Worm (Caenorhabditis elegans): ENCODE results near the gene Y102A5C.40.
"Not testable (repeated sequence)": the region's sequence is repeated elsewhere in the genome, so short reads cannot be mapped to it uniquely, and the experiment has no call there.

The Y102A5C.40 gene

ce11 chrV:16954766-16955165 lies 32.2 kb downstream of the Y102A5C.40 start, which contains the start of gene srh-206:
srh-206 (minus strand) TSS chrV:16954866.
- TF ChIP-seq pha-4 (GFP tag; IDR thresholded peaks at IDR 0.05) (no peak), pha-4 (tag; optimal IDR thresholded peaks at IDR 0.05) (no peak)

ce11 chrV:16951504-16951903 lies 35.4 kb downstream of the Y102A5C.40 start, which contains the start of gene clec-238:
clec-238 (plus strand) TSS chrV:16951804.
- no peak for TF ChIP-seq D1046.2 (GFP tag; IDR thresholded peaks at IDR 0.05)
- no peak for TF ChIP-seq tra-1 (GFP tag; IDR thresholded peaks at IDR 0.05)
- no peak for TF ChIP-seq nhr-25 (tag; optimal IDR thresholded peaks at IDR 0.05; ENCODE audit: borderline replicate concordance, insufficient read depth)
- TF ChIP-seq hmg-1.1 (GFP tag; IDR thresholded peaks at IDR 0.05): no peak
- no peak for TF ChIP-seq daf-12 (tag; optimal IDR thresholded peaks at IDR 0.05)
- no peak for TF ChIP-seq ceh-62 (tag; optimal IDR thresholded peaks at IDR 0.05)
- TF ChIP-seq mxl-2 (GFP tag; conservative IDR thresholded peaks at IDR 0.05): no peak
- TF ChIP-seq cey-2 (tag; optimal IDR thresholded peaks at IDR 0.05; ENCODE audit: borderline replicate concordance, insufficient read depth): no peak
- no peak for TF ChIP-seq tag-97 (GFP tag; IDR thresholded peaks at IDR 0.05)
- TF ChIP-seq jun-1 (tag; optimal IDR thresholded peaks at IDR 0.05): no peak

ce11 chrV:16950036-16950435 lies 36.9 kb downstream of the Y102A5C.40 start:
- TF ChIP-seq zip-2 (tag; optimal IDR thresholded peaks at IDR 0.05) (no peak), spr-1 (tag; optimal IDR thresholded peaks at IDR 0.05) (no peak), Y105C5A.15 (GFP tag; IDR thresholded peaks at IDR 0.05) (no peak), unc-130 (GFP tag; optimal IDR thresholded peaks at IDR 0.05) (no peak)

- TF ChIP-seq ZK337.2 (GFP tag; IDR thresholded peaks at IDR 0.05); arid-1 (GFP tag; conservative IDR thresholded peaks at IDR 0.05); mdl-1 (tag; optimal IDR thresholded peaks at IDR 0.05): not testable (repeated sequence)
Observed at ce11 chrV:16949609-16950008, 37.3 kb downstream of the Y102A5C.40 start, which contains the start of gene fbxa-111. fbxa-111 (minus strand) TSS chrV:16949709.

ce11 chrV:16948011-16948410 lies 38.9 kb downstream of the Y102A5C.40 start, which contains the start of gene fbxa-112:
fbxa-112 (minus strand) TSS chrV:16948111.
- not testable (repeated sequence) for TF ChIP-seq nhr-77 (tag; optimal IDR thresholded peaks at IDR 0.05); Y75B8A.6 (GFP tag; IDR thresholded peaks at IDR 0.05); ceh-28 (tag; optimal IDR thresholded peaks at IDR 0.05)

- TF ChIP-seq ceh-20 (GFP tag; IDR thresholded peaks at IDR 0.05); nhr-25 (tag; optimal IDR thresholded peaks at IDR 0.05; ENCODE audit: borderline replicate concordance, insufficient read depth); ceh-62 (tag; optimal IDR thresholded peaks at IDR 0.05): not testable (repeated sequence)
Observed at ce11 chrV:16938731-16939130, 48.2 kb downstream of the Y102A5C.40 start, which contains the start of gene fbxa-148. fbxa-148 (plus strand) TSS chrV:16939031.
